Fruit fly (Drosophila melanogaster): ENCODE results near the gene TpnC73F.

The TpnC73F gene

dm6 chr3L:17012017-17012719 lies 33.7 kb upstream of the TpnC73F start, which contains the start of gene CG3764 (continued):
- TF ChIP-seq disco-r (GFP tag; optimal IDR thresholded peaks at IDR 0.05), result peak; percentile 63
- TF ChIP-seq Hsf (GFP tag; optimal IDR thresholded peaks at IDR 0.05), result peak; percentile 37
- TF ChIP-seq lab (GFP tag; optimal IDR thresholded peaks at IDR 0.05), result peak; percentile 91
- TF ChIP-seq Doc2 (GFP tag; IDR thresholded peaks at IDR 0.05), result no peak
- no peak for TF ChIP-seq CG10565 (GFP tag; optimal IDR thresholded peaks at IDR 0.05)
- TF ChIP-seq run (tag; optimal IDR thresholded peaks at IDR 0.05), result peak; percentile 66
- TF ChIP-seq CG17568 (GFP tag; optimal IDR thresholded peaks at IDR 0.05), result peak; percentile 82
- TF ChIP-seq CG17385 (GFP tag; optimal IDR thresholded peaks at IDR 0.05), result peak; percentile 80
- no peak for TF ChIP-seq ato (GFP tag; IDR thresholded peaks at IDR 0.05; ENCODE audit: partially characterized antibody)
- TF ChIP-seq CG11560 (tag; IDR thresholded peaks at IDR 0.05), result no peak
- TF ChIP-seq Dbx (GFP tag; IDR thresholded peaks at IDR 0.05), result peak; percentile 62
- TF ChIP-seq luna (GFP tag; optimal IDR thresholded peaks at IDR 0.05), result no peak
- peak; percentile 65 for TF ChIP-seq Bdp1 (GFP tag; optimal IDR thresholded peaks at IDR 0.05)
- peak; percentile 80 for TF ChIP-seq Aef1 (GFP tag; IDR thresholded peaks at IDR 0.05)
- peak; percentile 85 for TF ChIP-seq NC2β (GFP tag; optimal IDR thresholded peaks at IDR 0.05)
- TF ChIP-seq CG15073 (GFP tag; optimal IDR thresholded peaks at IDR 0.05), result no peak
- peak in 1 of 3 experiments; percentile 54 for TF ChIP-seq lola (GFP tag; optimal IDR thresholded peaks at IDR 0.05)
- TF ChIP-seq Ets65A (GFP tag), result peak; percentile 92
- TF ChIP-seq CG31388 (GFP tag; optimal IDR thresholded peaks at IDR 0.05), result peak; percentile 27
- peak; percentile 96 for TF ChIP-seq CG7987 (GFP tag; optimal IDR thresholded peaks at IDR 0.05)
- TF ChIP-seq CG8281 (tag; optimal IDR thresholded peaks at IDR 0.05), result peak; percentile 60
- 0 out of 3 replicates have a peak, but pooled peaks have one; percentile 31 for TF ChIP-seq CG7357 (GFP tag; IDR thresholded peaks at IDR 0.05)
- TF ChIP-seq CG2678 (tag; optimal IDR thresholded peaks at IDR 0.05), result peak; percentile 79
- peak; percentile 83 for TF ChIP-seq CoRest (tag; optimal IDR thresholded peaks at IDR 0.05)
- no peak for TF ChIP-seq oc (tag; optimal IDR thresholded peaks at IDR 0.05)
- peak; percentile 58; the same call in 1 of the 2 replicates for TF ChIP-seq MBD-R2 (GFP tag; IDR thresholded peaks at IDR 0.05)
- peak; percentile 91 for TF ChIP-seq Asciz (GFP tag; optimal IDR thresholded peaks at IDR 0.05)
- peak in 1 of 2 experiments; percentile 96 for TF ChIP-seq Eip74EF (GFP tag; optimal IDR thresholded peaks at IDR 0.05)
- TF ChIP-seq CG17802 (tag; optimal IDR thresholded peaks at IDR 0.05), result peak; percentile 72
- no peak for TF ChIP-seq Optix (GFP tag; IDR thresholded peaks at IDR 0.05)
- TF ChIP-seq sd (tag; optimal IDR thresholded peaks at IDR 0.05), result peak; percentile 52
- TF ChIP-seq toy (GFP tag; IDR thresholded peaks at IDR 0.05), result no peak
- TF ChIP-seq CG17912 (GFP tag; optimal IDR thresholded peaks at IDR 0.05), result peak; percentile 98
- peak; percentile 75 for TF ChIP-seq CG10267 (tag; optimal IDR thresholded peaks at IDR 0.05)
- TF ChIP-seq CG3726 (GFP tag; IDR thresholded peaks at IDR 0.05), result peak; percentile 48; the same call in 1 of the 3 replicates
- TF ChIP-seq Rfx (GFP tag; IDR thresholded peaks at IDR 0.05), result peak; percentile 72
- peak; percentile 73 for TF ChIP-seq CG15269 (tag; optimal IDR thresholded peaks at IDR 0.05)
- peak; percentile 72 for TF ChIP-seq Max (GFP tag; optimal IDR thresholded peaks at IDR 0.05)
- TF ChIP-seq CG14710 (tag; optimal IDR thresholded peaks at IDR 0.05), result peak; percentile 100
- TF ChIP-seq hb (GFP tag; IDR thresholded peaks at IDR 0.05; ENCODE audit: partially characterized antibody), result no peak
- TF ChIP-seq jing (GFP tag; optimal IDR thresholded peaks at IDR 0.05), result peak; percentile 52
- no peak for TF ChIP-seq lov (optimal IDR thresholded peaks at IDR 0.05)
- peak; percentile 86 for TF ChIP-seq lov (GFP tag; IDR thresholded peaks at IDR 0.05)
- TF ChIP-seq CG1647 (GFP tag; optimal IDR thresholded peaks at IDR 0.05), result peak; percentile 56
- peak; percentile 60 for TF ChIP-seq pnt (GFP tag; optimal IDR thresholded peaks at IDR 0.05)
- peak; percentile 55 for TF ChIP-seq CG9817 (tag; optimal IDR thresholded peaks at IDR 0.05)
- TF ChIP-seq hth (optimal IDR thresholded peaks at IDR 0.05), result no peak
- no peak for TF ChIP-seq peb (GFP tag; IDR thresholded peaks at IDR 0.05)
- TF ChIP-seq CG16863 (GFP tag; optimal IDR thresholded peaks at IDR 0.05), result peak; percentile 73
